Fruit fly (Drosophila melanogaster) whole organism, pupa: Measurements from ENCODE around the gene sowah.

Experiments used
- CG10348 ChIP-seq: fragments of 200-800 bp; sonication (Bioruptor generic); IDR thresholded peaks from 2 replicates; pipeline ENCODE4 v1.3.6; 2022; ENCODE audit warnings: missing biosample characterization, missing genetic modification characterization
- CG12605 ChIP-seq: fragments of 200-800 bp; sonication (Bioruptor generic); IDR thresholded peaks from 2 replicates; pipeline ENCODE4 v1.3.6; 2022; ENCODE audit warnings: missing biosample characterization, missing genetic modification characterization
- CG13204 ChIP-seq: fragments of 200-800 bp; sonication (Bioruptor generic); optimal IDR thresholded peaks from 2 replicates; lab custom pipeline; 2018; ENCODE audit warnings: missing biosample characterization, mild to moderate bottlenecking, missing genetic modification characterization, moderate library complexity
- CG14655 ChIP-seq: fragments of 200-800 bp; sonication (Bioruptor generic); optimal IDR thresholded peaks from 3 replicates; lab custom pipeline; 2017; ENCODE audit warnings: mild to moderate bottlenecking, missing biosample characterization, missing genetic modification reagents, missing genetic modification characterization
- CG15710 ChIP-seq: fragments of 200-800 bp; sonication (Bioruptor generic); optimal IDR thresholded peaks from 2 replicates; lab custom pipeline; 2018; ENCODE audit warnings: missing biosample characterization, mild to moderate bottlenecking, missing genetic modification characterization, moderate library complexity
- CG17806 ChIP-seq: fragments of 200-800 bp; sonication (Bioruptor generic); optimal IDR thresholded peaks from 2 replicates; lab custom pipeline; 2018; ENCODE audit warnings: missing biosample characterization, mild to moderate bottlenecking, missing genetic modification characterization, moderate library complexity
- CG32121 ChIP-seq: fragments of 200-800 bp; sonication (Bioruptor generic); IDR thresholded peaks from 2 replicates; pipeline ENCODE4 v1.3.6; 2022; ENCODE audit warnings: missing biosample characterization, missing genetic modification characterization
- CG34367 ChIP-seq: fragments of 200-800 bp; sonication (Bioruptor generic); optimal IDR thresholded peaks from 2 replicates; lab custom pipeline; 2018; ENCODE audit warnings: missing biosample characterization, mild to moderate bottlenecking, missing genetic modification characterization
- CG4496 ChIP-seq: fragments of 200-800 bp; sonication (Bioruptor generic); IDR thresholded peaks from 3 replicates; pipeline ENCODE4 v1.3.6; 2022; ENCODE audit warnings: missing biosample characterization, missing genetic modification characterization
- CG8159 ChIP-seq: fragments of 200-800 bp; sonication (Bioruptor generic); optimal IDR thresholded peaks from 3 replicates; lab custom pipeline; 2018; ENCODE audit warnings: missing biosample characterization, mild to moderate bottlenecking, missing genetic modification characterization, moderate library complexity
- CG8301 ChIP-seq: fragments of 200-800 bp; sonication (Bioruptor generic); optimal IDR thresholded peaks from 2 replicates; lab custom pipeline; 2018; ENCODE audit warnings: missing biosample characterization, mild to moderate bottlenecking, missing genetic modification characterization
- CG9948 ChIP-seq: fragments of 200-800 bp; sonication (Bioruptor generic); optimal IDR thresholded peaks from 2 replicates; lab custom pipeline; 2018; ENCODE audit warnings: missing biosample characterization, mild to moderate bottlenecking, missing genetic modification characterization, moderate library complexity
- D1 ChIP-seq: fragments of 200-800 bp; sonication (Bioruptor generic); optimal IDR thresholded peaks from 2 replicates; lab custom pipeline; 2018; ENCODE audit warnings: missing biosample characterization, mild to moderate bottlenecking, missing genetic modification characterization, moderate library complexity
- EcR ChIP-seq: fragments of 200-800 bp; sonication (Bioruptor generic); optimal IDR thresholded peaks from 3 replicates; lab custom pipeline; 2019; ENCODE audit warnings: missing biosample characterization, missing genetic modification characterization, mild to moderate bottlenecking, moderate library complexity, missing genetic modification reagents
- Ets98B ChIP-seq: fragments of 200-800 bp; sonication (Bioruptor generic); IDR thresholded peaks from 2 replicates; pipeline ENCODE4 v1.3.6; 2022; ENCODE audit warnings: missing biosample characterization, missing genetic modification characterization
- Pif1A ChIP-seq: fragments of 200-800 bp; sonication (Bioruptor generic); optimal IDR thresholded peaks from 3 replicates; lab custom pipeline; 2016; ENCODE audit warnings: missing biosample characterization, missing genetic modification characterization
- Pif1B ChIP-seq: fragments of 200-800 bp; sonication (Bioruptor generic); optimal IDR thresholded peaks from 3 replicates; lab custom pipeline; 2016; ENCODE audit warnings: missing biosample characterization, missing genetic modification characterization
- Snoo ChIP-seq: fragments of 200-800 bp; sonication (Bioruptor generic); optimal IDR thresholded peaks from 3 replicates; lab custom pipeline; 2017; ENCODE audit warnings: missing biosample characterization, mild to moderate bottlenecking, missing genetic modification characterization, inconsistent platforms
- fd96Ca ChIP-seq: fragments of 200-800 bp; sonication (Bioruptor generic); IDR thresholded peaks from 3 replicates; pipeline ENCODE4 v1.3.6; 2022; ENCODE audit warnings: missing biosample characterization, missing genetic modification characterization
- gl ChIP-seq: fragments of 200-800 bp; sonication (Bioruptor generic); optimal IDR thresholded peaks from 2 replicates; lab custom pipeline; 2018; ENCODE audit warnings: missing biosample characterization, mild to moderate bottlenecking, missing genetic modification characterization
- rn ChIP-seq: fragments of 200-800 bp; sonication (Bioruptor generic); IDR thresholded peaks from 2 replicates; pipeline ENCODE4 v1.3.6; 2022; ENCODE audit warnings: missing biosample characterization, missing genetic modification characterization

Gene sowah

DNA sequence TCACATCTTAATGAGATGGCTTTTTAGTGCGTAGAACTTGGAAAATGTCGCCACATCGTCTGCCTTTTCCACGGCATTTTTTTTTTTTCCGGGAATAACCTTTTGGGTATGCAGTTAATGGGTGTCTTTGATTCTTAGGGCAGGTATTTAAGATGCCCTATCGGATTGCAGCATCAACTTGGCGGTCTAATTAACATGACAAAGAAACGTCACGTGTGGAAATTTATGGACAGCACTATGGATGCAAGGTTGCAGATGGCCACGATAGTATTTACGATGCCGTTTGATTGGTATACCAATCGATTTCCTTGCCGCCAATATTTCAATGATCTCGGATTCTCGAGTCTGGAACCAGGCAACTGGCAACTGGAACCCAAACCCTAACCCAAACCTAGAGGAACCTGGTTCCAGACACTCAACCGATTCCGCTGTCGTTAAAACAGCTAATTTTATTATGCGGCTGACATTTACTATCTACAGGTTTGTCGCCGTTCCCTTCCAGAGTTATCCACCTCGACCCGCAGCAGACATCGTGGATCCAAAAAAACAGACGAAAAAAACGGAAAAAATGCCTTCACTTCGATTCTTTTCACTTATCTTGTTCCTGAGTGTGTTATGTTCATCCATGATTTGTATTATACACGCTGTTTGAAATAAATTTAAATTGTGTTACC, 29.0 kb upstream of the sowah start:
- TF ChIP-seq gl, result no peak
- no peak for TF ChIP-seq CG12605 (GFP tag; lab: Robert Waterston, UW)
- TF ChIP-seq CG17806, result no peak
- TF ChIP-seq Snoo (tag; lab: Kevin White, UChicago), result no peak
- TF ChIP-seq CG8301, result no peak
- TF ChIP-seq D1 (tag; lab: Kevin White, UChicago), result no peak
- no peak for TF ChIP-seq Ets98B (GFP tag; lab: Robert Waterston, UW)
- no peak for TF ChIP-seq CG10348

DNA sequence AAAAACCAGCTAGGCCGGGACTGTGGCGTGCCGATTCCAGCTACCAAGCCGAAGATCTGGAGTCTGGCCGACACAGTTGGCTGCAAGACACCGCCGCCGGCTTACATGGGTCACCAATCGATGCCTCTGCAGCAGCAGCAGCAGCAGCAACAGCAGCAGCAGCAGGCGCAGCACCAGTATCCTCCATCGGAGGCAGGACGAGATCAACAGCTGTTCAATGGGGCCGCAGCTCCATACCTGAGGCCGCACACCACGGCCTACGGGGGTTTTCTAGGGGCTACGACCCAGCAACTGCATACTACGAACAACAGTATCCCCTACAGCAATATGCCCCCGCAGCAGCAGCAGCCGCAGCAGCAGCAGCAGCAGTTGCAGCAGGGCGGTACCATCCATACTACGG, 22.5 kb upstream of the sowah start:
- TF ChIP-seq CG34367 (tag; lab: Kevin White, UChicago) (no peak), Ets98B (GFP tag; lab: Robert Waterston, UW) (no peak), Pif1A (GFP tag; lab: Kevin White, UChicago) (no peak), rn (no peak), Pif1B (GFP tag; lab: Kevin White, UChicago) (no peak), CG14655 (no peak)

DNA sequence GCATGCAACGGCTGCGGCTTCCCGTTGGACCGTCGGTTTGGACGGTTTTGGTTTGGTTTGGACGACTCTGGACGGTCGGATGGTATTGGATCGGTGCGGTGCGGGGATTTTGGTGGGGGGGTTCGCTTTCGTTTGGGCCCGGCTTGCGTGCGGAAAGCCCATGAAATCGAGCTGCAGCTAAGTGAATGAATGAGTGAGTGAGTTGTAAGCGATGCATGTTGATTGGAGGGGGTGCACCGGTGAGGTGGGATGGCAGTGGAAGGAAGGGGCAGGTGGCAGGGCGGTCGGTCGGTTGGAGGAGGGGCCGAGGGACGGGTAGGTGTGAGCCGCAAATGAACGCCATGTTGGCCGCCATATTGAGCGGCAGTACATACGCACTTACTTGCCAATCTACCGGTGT, 18.4 kb upstream of the sowah start:
- TF ChIP-seq CG13204 (GFP tag; lab: Kevin White, UChicago) (peak; percentile 47), CG9948 (tag; lab: Kevin White, UChicago) (no peak)
- TF ChIP-seq, all 21 proteins: peak for 1

DNA sequence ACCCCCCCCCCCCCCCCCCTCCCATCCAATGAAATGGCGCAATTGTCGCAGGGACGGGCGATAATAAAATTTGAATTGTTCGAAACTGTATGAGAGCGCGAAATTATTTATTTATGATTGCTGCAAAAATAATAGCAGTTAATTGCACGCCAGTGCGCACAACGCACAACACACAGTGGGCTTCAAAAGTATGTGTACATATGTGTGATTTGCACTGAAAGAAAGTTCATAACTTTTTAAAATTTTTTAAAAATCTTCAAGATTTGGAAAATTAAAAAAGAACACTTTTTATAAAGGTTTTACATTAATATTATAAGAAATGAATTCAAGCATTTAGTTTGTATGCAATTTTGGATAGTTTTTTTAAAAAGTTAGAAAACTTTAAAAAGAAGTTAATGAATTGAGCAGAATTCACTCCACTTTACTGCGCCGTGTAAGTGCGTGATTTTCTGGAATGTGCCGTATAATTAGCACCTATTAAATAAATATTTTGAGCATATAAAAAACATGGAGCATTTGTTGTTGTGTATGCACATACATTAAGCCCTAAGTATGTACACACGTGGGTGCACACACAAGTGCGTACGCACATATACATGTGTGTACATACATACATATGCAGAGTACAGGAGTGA, 17.7 kb upstream of the sowah start:
- TF ChIP-seq EcR (GFP tag; lab: Kevin White, UChicago), result no peak
- peak; percentile 32 for TF ChIP-seq CG34367 (tag; lab: Kevin White, UChicago)
- TF ChIP-seq gl, result no peak
- TF ChIP-seq Ets98B (GFP tag; lab: Robert Waterston, UW), result no peak
- peak; percentile 39 for TF ChIP-seq CG14655
- TF ChIP-seq CG15710 (tag; lab: Kevin White, UChicago), result peak; percentile 8
- TF ChIP-seq CG32121 (GFP tag; lab: Robert Waterston, UW), result no peak
- no peak for TF ChIP-seq Pif1B (GFP tag; lab: Kevin White, UChicago)
- TF ChIP-seq CG12605 (GFP tag; lab: Robert Waterston, UW), result no peak
- TF ChIP-seq CG17806, result peak; percentile 7
- peak; percentile 46 for TF ChIP-seq CG8159 (tag; lab: Kevin White, UChicago)
- peak; percentile 28 for TF ChIP-seq CG9948 (tag; lab: Kevin White, UChicago)
- TF ChIP-seq CG10348, result no peak
- peak; percentile 18 for TF ChIP-seq D1 (tag; lab: Kevin White, UChicago)
- no peak for TF ChIP-seq CG13204 (GFP tag; lab: Kevin White, UChicago)
- TF ChIP-seq CG4496 (GFP tag; lab: Robert Waterston, UW), result no peak
- no peak for TF ChIP-seq Pif1A (GFP tag; lab: Kevin White, UChicago)
- TF ChIP-seq Snoo (tag; lab: Kevin White, UChicago), result no peak
- no peak for TF ChIP-seq fd96Ca (GFP tag; lab: Robert Waterston, UW)
- no peak for TF ChIP-seq CG8301
- TF ChIP-seq rn, result no peak

DNA sequence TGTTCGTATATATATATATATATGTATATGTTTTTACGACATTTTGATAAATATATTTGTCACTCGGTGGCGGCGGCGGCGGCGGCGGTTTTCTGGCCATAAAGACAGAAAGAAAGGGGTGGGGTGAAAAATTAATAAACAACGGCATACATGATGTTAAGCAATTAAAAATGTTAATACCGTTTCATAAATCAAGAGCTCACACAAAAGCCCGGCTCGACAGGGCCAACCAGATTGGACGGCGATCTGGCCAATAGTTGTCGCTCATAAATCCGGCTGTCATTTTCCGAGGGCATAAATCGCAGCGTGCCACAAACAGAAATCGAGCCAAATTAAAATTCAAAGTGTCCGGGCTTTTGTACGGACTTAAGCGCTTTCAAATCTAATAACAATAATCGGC, 16.5 kb upstream of the sowah start:
- no peak for TF ChIP-seq CG4496 (GFP tag; lab: Robert Waterston, UW)
- no peak for TF ChIP-seq CG9948 (tag; lab: Kevin White, UChicago)
- TF ChIP-seq gl, result no peak
- no peak for TF ChIP-seq CG14655
- no peak for TF ChIP-seq CG8159 (tag; lab: Kevin White, UChicago)
- TF ChIP-seq CG17806, result no peak
- TF ChIP-seq CG13204 (GFP tag; lab: Kevin White, UChicago), result no peak
- no peak for TF ChIP-seq CG8301
- TF ChIP-seq D1 (tag; lab: Kevin White, UChicago), result no peak
- no peak for TF ChIP-seq CG12605 (GFP tag; lab: Robert Waterston, UW)
- TF ChIP-seq Pif1A (GFP tag; lab: Kevin White, UChicago), result no peak
- no peak for TF ChIP-seq CG10348
- no peak for TF ChIP-seq CG32121 (GFP tag; lab: Robert Waterston, UW)

DNA sequence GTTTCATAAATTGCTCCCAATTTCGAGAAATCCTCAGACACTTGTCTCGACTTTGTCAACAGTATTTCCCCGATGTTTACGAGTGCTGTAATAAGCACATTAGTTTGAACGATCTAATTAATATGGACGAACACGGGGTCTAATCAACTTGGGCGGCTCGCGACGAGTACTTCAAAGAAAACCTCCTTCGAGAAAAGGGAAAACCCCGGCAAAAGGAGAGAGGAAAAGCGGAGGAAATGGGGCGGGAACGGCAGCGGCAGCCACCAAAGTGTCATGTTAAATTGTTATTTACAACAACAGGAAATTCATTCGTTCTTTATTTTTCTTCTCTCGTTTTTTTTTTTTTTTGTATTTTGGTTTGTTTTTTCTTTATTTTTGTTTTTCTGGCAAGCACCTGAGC, 15.9 kb upstream of the sowah start:
- TF ChIP-seq fd96Ca (GFP tag; lab: Robert Waterston, UW), result no peak
- TF ChIP-seq rn, result no peak
- TF ChIP-seq CG32121 (GFP tag; lab: Robert Waterston, UW), result no peak
- no peak for TF ChIP-seq Pif1A (GFP tag; lab: Kevin White, UChicago)
- TF ChIP-seq CG13204 (GFP tag; lab: Kevin White, UChicago), result no peak
- TF ChIP-seq gl, result no peak
- TF ChIP-seq CG10348, result no peak
- TF ChIP-seq D1 (tag; lab: Kevin White, UChicago), result no peak
- no peak for TF ChIP-seq CG8159 (tag; lab: Kevin White, UChicago)
- no peak for TF ChIP-seq Ets98B (GFP tag; lab: Robert Waterston, UW)
- TF ChIP-seq CG14655, result no peak
- no peak for TF ChIP-seq CG15710 (tag; lab: Kevin White, UChicago)
- TF ChIP-seq CG17806, result no peak
- no peak for TF ChIP-seq Snoo (tag; lab: Kevin White, UChicago)
- no peak for TF ChIP-seq CG34367 (tag; lab: Kevin White, UChicago)
- TF ChIP-seq CG9948 (tag; lab: Kevin White, UChicago), result no peak
- no peak for TF ChIP-seq EcR (GFP tag; lab: Kevin White, UChicago)
- no peak for TF ChIP-seq CG12605 (GFP tag; lab: Robert Waterston, UW)
- no peak for TF ChIP-seq CG8301
